Fruit fly (Drosophila melanogaster): Measurements from ENCODE around the gene CG5391.

CG5391 gene

dm6 chr3R:22356464-22357410, 22.8 kb upstream of the CG5391 start, which contains the start of gene Sar1 (continued):
- no peak for TF ChIP-seq CG1233 (GFP tag; optimal IDR thresholded peaks at IDR 0.05)
- peak; percentile 69; the same call in 2 of the 3 replicates for TF ChIP-seq CG11456 (GFP tag; IDR thresholded peaks at IDR 0.05)
- peak; percentile 97 for TF ChIP-seq pita (GFP tag; optimal IDR thresholded peaks at IDR 0.05)
- no peak for TF ChIP-seq CG14441 (GFP tag; IDR thresholded peaks at IDR 0.05)
- TF ChIP-seq CG10654 (GFP tag; optimal IDR thresholded peaks at IDR 0.05), result peak; percentile 30
- no peak for TF ChIP-seq CG3838 (GFP tag; optimal IDR thresholded peaks at IDR 0.05)
- no peak for TF ChIP-seq esg (GFP tag; conservative IDR thresholded peaks at IDR 0.05)
- TF ChIP-seq jumu (GFP tag; optimal IDR thresholded peaks at IDR 0.05), result peak; percentile 70
- no peak for TF ChIP-seq CG6689 (GFP tag; IDR thresholded peaks at IDR 0.05)
- peak; percentile 41 for TF ChIP-seq CG9609 (GFP tag; optimal IDR thresholded peaks at IDR 0.05)
- peak; percentile 61 for TF ChIP-seq D (optimal IDR thresholded peaks at IDR 0.05)
- no peak for TF ChIP-seq D (GFP tag; optimal IDR thresholded peaks at IDR 0.05)
- TF ChIP-seq trem (tag; optimal IDR thresholded peaks at IDR 0.05), result peak; percentile 89
- TF ChIP-seq CG13123 (GFP tag; optimal IDR thresholded peaks at IDR 0.05), result no peak
- no peak for TF ChIP-seq ssp (GFP tag; IDR thresholded peaks at IDR 0.05)
- TF ChIP-seq TFAM (GFP tag; optimal IDR thresholded peaks at IDR 0.05), result no peak
- peak; percentile 69 for TF ChIP-seq tna (GFP tag; IDR thresholded peaks at IDR 0.05; ENCODE audit: partially characterized antibody)
- TF ChIP-seq nau (GFP tag; optimal IDR thresholded peaks at IDR 0.05), result no peak
- TF ChIP-seq sob (GFP tag; IDR thresholded peaks at IDR 0.05), result peak; percentile 57; the same call in 1 of the 2 replicates
- TF ChIP-seq CG3065 (GFP tag; optimal IDR thresholded peaks at IDR 0.05), result peak; percentile 18
- TF ChIP-seq Atf6 (GFP tag; IDR thresholded peaks at IDR 0.05), result no peak
- TF ChIP-seq Stat92E (GFP tag; optimal IDR thresholded peaks at IDR 0.05), result peak in 1 of 3 experiments; percentile 90
- no peak for TF ChIP-seq CG10274 (GFP tag; optimal IDR thresholded peaks at IDR 0.05)
- peak in 1 of 2 experiments; percentile 59 for TF ChIP-seq Pdp1 (GFP tag; optimal IDR thresholded peaks at IDR 0.05)
- TF ChIP-seq Ptx1 (GFP tag; IDR thresholded peaks at IDR 0.05), result no peak

- TF ChIP-seq jing (GFP tag; optimal IDR thresholded peaks at IDR 0.05) (no peak), CG13894 (tag; optimal IDR thresholded peaks at IDR 0.05) (no peak), CG14860 (GFP tag; IDR thresholded peaks at IDR 0.05; ENCODE audit: partially characterized antibody) (no peak), bbx (GFP tag; IDR thresholded peaks at IDR 0.05; ENCODE audit: partially characterized antibody) (no peak), D19A (tag; optimal IDR thresholded peaks at IDR 0.05) (no peak)
Observed at dm6 chr3R:22351396-22351795, 17.4 kb upstream of the CG5391 start, which contains the start of gene rdhB. TSS of gene rdhB (plus strand) at chr3R:22351696.

- no peak for TF ChIP-seq gce (GFP tag; IDR thresholded peaks at IDR 0.05)
- no peak for TF ChIP-seq cwo (GFP tag; optimal IDR thresholded peaks at IDR 0.05)
- TF ChIP-seq Six4 (GFP tag; optimal IDR thresholded peaks at IDR 0.05), result no peak
- TF ChIP-seq vvl (GFP tag; IDR thresholded peaks at IDR 0.05), result no peak
- no peak for TF ChIP-seq CG7556 (GFP tag; optimal IDR thresholded peaks at IDR 0.05)
- TF ChIP-seq ab (GFP tag; optimal IDR thresholded peaks at IDR 0.05), result no peak
- peak; percentile 88 for TF ChIP-seq CG6654 (GFP tag; optimal IDR thresholded peaks at IDR 0.05)
- no peak for TF ChIP-seq CG34376 (GFP tag; optimal IDR thresholded peaks at IDR 0.05)
- TF ChIP-seq CG16779 (GFP tag; IDR thresholded peaks at IDR 0.05), result no peak
- TF ChIP-seq org-1 (GFP tag; optimal IDR thresholded peaks at IDR 0.05), result no peak
- TF ChIP-seq Ets65A (GFP tag), result peak; percentile 33
- TF ChIP-seq CG10147 (GFP tag; optimal IDR thresholded peaks at IDR 0.05), result no peak
- TF ChIP-seq nerfin-1 (tag; optimal IDR thresholded peaks at IDR 0.05), result no peak
- peak; percentile 59 for TF ChIP-seq cad (GFP tag; optimal IDR thresholded peaks at IDR 0.05)
- no peak for TF ChIP-seq Max (GFP tag; optimal IDR thresholded peaks at IDR 0.05)
Observed at dm6 chr3R:22342708-22343107, 8.8 kb upstream of the CG5391 start.

Data from whole organism, embryonic.